Worm (Caenorhabditis elegans) whole organism, early embryonic: ENCODE results near the gene F20B6.9.
A peak's percentile ranks its signal among the peaks of the same experiment; 100 is the strongest.

Experiments used
- B0310.2 ChIP-seq: sonication (generic microtip); optimal IDR thresholded peaks from 2 replicates; lab custom pipeline; 2016; ENCODE audit warnings: mild to moderate bottlenecking, missing genetic modification characterization, missing compliant biosample characterization
- F13C5.2 ChIP-seq: sonication (generic microtip); optimal IDR thresholded peaks from 2 replicates; lab custom pipeline; 2017; ENCODE audit warnings: mild to moderate bottlenecking, missing genetic modification characterization, inconsistent platforms, missing compliant biosample characterization
- aly-1 ChIP-seq: sonication (generic microtip); optimal IDR thresholded peaks from 2 replicates; lab custom pipeline; 2016; ENCODE audit warnings: missing genetic modification characterization, missing compliant biosample characterization
- ama-1 ChIP-seq: fragments of 150-350 bp; optimal IDR thresholded peaks from 2 replicates; lab custom pipeline; 2014
- ceh-13 ChIP-seq: fragments of 200-800 bp; sonication (Bioruptor generic); optimal IDR thresholded peaks from 2 replicates; lab custom pipeline; 2018; ENCODE audit warnings: mild to moderate bottlenecking, missing genetic modification characterization, missing compliant biosample characterization
- ceh-36 ChIP-seq: sonication (generic microtip); optimal IDR thresholded peaks from 2 replicates; lab custom pipeline; 2016; ENCODE audit warnings: missing genetic modification characterization, inconsistent platforms, missing compliant biosample characterization
- ets-7 ChIP-seq: sonication (generic microtip); optimal IDR thresholded peaks from 2 replicates; lab custom pipeline; 2016; ENCODE audit warnings: missing genotype, missing genetic modification characterization, missing compliant biosample characterization
- flt-1 ChIP-seq: fragments of 200-800 bp; sonication (Bioruptor generic); IDR thresholded peaks from 2 replicates; pipeline ENCODE4 v1.3.6; 2022; ENCODE audit warnings: missing genetic modification characterization, missing compliant biosample characterization
- hmbx-1 ChIP-seq: sonication (generic microtip); optimal IDR thresholded peaks from 2 replicates; lab custom pipeline; 2016; ENCODE audit warnings: mild to moderate bottlenecking, missing genetic modification characterization, missing compliant biosample characterization
- hmg-4 ChIP-seq: fragments of 200-800 bp; sonication (Bioruptor generic); optimal IDR thresholded peaks from 2 replicates; lab custom pipeline; 2018; ENCODE audit warnings: mild to moderate bottlenecking, missing genetic modification characterization, missing compliant biosample characterization
- hnd-1 ChIP-seq: sonication (generic microtip); optimal IDR thresholded peaks from 2 replicates; lab custom pipeline; 2016; ENCODE audit warnings: missing genetic modification characterization, missing compliant biosample characterization
- pes-1 ChIP-seq: fragments of 200-800 bp; sonication (Bioruptor generic); IDR thresholded peaks from 2 replicates; pipeline ENCODE4 v1.3.6; 2022; ENCODE audit warnings: missing genetic modification reagents, missing genetic modification characterization, missing compliant biosample characterization
- scrt-1 ChIP-seq: fragments of 200-800 bp; sonication (Bioruptor generic); IDR thresholded peaks from 2 replicates; pipeline ENCODE4 v1.3.6; 2022; ENCODE audit warnings: missing genetic modification characterization, missing compliant biosample characterization
- sea-1 ChIP-seq: fragments of 200-800 bp; sonication (Bioruptor generic); conservative IDR thresholded peaks from 2 replicates; pipeline ENCODE4 v1.3.6; 2022; ENCODE audit warnings: missing genetic modification characterization, missing compliant biosample characterization
- tbx-11 ChIP-seq: fragments of 200-800 bp; sonication (Bioruptor generic); IDR thresholded peaks from 2 replicates; pipeline ENCODE4 v1.3.6; 2022; ENCODE audit warnings: missing genetic modification characterization, missing compliant biosample characterization
- tbx-37 ChIP-seq: fragments of 200-800 bp; sonication (Bioruptor generic); conservative IDR thresholded peaks from 2 replicates; pipeline ENCODE4 v1.3.6; 2022; ENCODE audit warnings: missing genetic modification reagents, missing genetic modification characterization, missing compliant biosample characterization
- tra-4 ChIP-seq: sonication (generic microtip); optimal IDR thresholded peaks from 2 replicates; lab custom pipeline; 2017; ENCODE audit warnings: missing genetic modification characterization, missing compliant biosample characterization

The F20B6.9 gene

DNA sequence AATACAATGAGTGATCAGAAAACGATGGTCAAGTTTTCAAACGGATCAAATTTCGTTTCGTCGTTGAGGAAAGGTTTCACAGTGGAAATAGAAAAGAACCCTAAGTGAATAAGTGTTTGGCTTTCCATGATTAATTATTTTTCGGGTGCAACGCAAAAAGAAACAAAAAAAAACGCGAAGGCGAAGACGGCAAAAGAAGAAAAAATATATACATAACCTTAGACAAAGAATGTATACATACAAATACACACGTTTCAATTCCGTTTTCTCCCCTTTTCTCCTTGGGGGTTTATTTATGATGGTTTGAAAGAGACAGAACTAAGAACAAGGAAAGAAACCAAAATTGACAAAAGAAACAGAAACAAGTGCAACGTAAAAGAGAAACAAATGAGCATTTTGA, 45.3 kb downstream of the F20B6.9 start:
- TF ChIP-seq ets-7 (tag; lab: Kevin White, UChicago) (no peak), tbx-11 (GFP tag; lab: Robert Waterston, UW) (no peak), scrt-1 (no peak), ceh-36 (tag; lab: Kevin White, UChicago) (no peak), tra-4 (tag; lab: Kevin White, UChicago) (no peak), tbx-37 (GFP tag; lab: Robert Waterston, UW) (no peak), pes-1 (GFP tag; lab: Robert Waterston, UW) (no peak), B0310.2 (tag; lab: Kevin White, UChicago) (no peak), hmg-4 (no peak), ceh-13 (GFP tag; lab: Kevin White, UChicago) (no peak)

DNA sequence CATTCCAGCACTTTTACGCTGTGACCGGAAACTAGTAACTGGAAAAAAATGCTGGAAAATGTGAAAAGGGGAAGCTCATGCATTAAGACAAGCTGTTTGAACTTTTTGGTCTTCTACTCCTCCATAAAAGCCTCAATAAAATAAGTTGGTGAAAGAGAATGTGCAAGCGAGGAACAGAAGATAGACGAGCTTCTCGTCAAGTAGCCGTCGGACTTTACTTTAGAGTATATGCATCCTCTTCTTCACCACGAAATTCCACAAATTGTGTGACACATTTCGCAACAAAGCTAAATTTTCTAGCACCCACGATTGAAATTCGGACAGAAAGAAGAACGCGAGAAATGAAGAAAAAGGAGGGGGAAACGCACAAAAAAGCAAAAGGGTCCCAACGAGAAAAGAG, 47.4 kb downstream of the F20B6.9 start:
- no peak for TF ChIP-seq tbx-11 (GFP tag; lab: Robert Waterston, UW)

DNA sequence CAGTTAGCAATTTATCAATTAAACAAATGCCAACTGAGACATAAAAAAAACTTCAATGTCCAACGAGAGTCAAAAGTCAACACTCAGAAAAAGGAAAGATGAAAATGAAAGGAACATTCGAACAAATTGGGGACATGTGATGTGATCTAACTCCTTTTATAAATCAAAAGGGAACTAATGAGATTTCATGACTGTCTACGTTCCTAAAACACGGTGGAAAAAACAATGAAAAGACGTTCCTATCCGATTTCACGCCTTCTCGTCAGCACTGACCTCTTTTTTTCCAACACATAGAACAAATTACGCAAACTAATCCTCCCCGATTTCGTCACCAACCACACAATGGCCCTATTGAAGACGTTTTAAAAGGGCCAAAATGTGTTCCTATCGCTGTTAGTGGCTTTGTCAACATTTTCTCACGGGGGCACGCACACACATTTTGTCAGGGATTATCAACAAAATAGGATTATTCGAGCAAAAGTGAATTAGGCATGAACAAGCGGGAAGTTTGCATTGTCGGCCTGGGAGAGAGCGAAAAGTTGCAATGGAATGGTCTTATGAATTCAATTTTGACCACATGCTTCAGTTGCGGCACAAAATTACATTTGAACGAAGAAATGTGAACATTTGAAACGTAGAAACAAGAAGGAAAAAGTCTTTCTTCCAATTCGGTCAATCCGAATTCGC, 48.0 kb downstream of the F20B6.9 start:
- TF ChIP-seq hmg-4, result no peak
- no peak for TF ChIP-seq sea-1 (GFP tag; lab: Robert Waterston, UW)
- TF ChIP-seq aly-1 (tag; lab: Kevin White, UChicago), result no peak
- no peak for TF ChIP-seq pes-1 (GFP tag; lab: Robert Waterston, UW)
- no peak for TF ChIP-seq ceh-13 (GFP tag; lab: Kevin White, UChicago)
- no peak for TF ChIP-seq flt-1 (GFP tag; lab: Robert Waterston, UW)
- no peak for TF ChIP-seq F13C5.2 (tag; lab: Kevin White, UChicago)
- TF ChIP-seq tbx-37 (GFP tag; lab: Robert Waterston, UW), result no peak
- no peak for TF ChIP-seq ama-1 (lab: Kevin White, UChicago)
- TF ChIP-seq tbx-11 (GFP tag; lab: Robert Waterston, UW), result no peak
- TF ChIP-seq B0310.2 (tag; lab: Kevin White, UChicago), result no peak
- TF ChIP-seq hnd-1 (tag; lab: Kevin White, UChicago), result no peak
- TF ChIP-seq tra-4 (tag; lab: Kevin White, UChicago), result no peak
- TF ChIP-seq ceh-36 (tag; lab: Kevin White, UChicago), result no peak
- TF ChIP-seq hmbx-1 (tag; lab: Kevin White, UChicago), result no peak
- no peak for TF ChIP-seq scrt-1
- TF ChIP-seq ets-7 (tag; lab: Kevin White, UChicago), result no peak

DNA sequence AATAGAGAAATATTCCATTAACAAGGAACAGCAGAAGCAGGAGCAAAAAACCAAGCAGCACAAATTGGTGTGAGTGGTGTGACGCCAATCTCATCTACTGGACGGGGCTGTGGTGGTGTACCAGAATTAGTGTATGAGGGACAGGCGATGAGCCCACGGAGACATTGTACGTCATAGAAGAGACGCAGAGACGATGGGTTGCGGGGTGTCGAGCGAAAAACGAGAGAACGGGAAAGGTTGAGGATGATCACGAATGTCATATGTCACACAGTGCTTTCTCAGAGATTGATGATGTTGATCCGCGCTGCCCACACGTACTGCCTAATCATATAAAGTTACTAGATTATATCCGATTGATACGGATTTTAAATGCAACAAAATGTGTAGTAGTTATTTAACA, 49.4 kb downstream of the F20B6.9 start:
- TF ChIP-seq ets-7 (tag; lab: Kevin White, UChicago), result no peak
- no peak for TF ChIP-seq pes-1 (GFP tag; lab: Robert Waterston, UW)
- no peak for TF ChIP-seq flt-1 (GFP tag; lab: Robert Waterston, UW)
- TF ChIP-seq aly-1 (tag; lab: Kevin White, UChicago), result no peak
- TF ChIP-seq F13C5.2 (tag; lab: Kevin White, UChicago), result peak; percentile 14
- TF ChIP-seq scrt-1, result 0 out of 2 replicates have a peak, but pooled peaks have one; percentile 53
- TF ChIP-seq ceh-36 (tag; lab: Kevin White, UChicago), result no peak
- no peak for TF ChIP-seq ceh-13 (GFP tag; lab: Kevin White, UChicago)
- TF ChIP-seq sea-1 (GFP tag; lab: Robert Waterston, UW), result no peak
- TF ChIP-seq hmg-4, result peak; percentile 78
- TF ChIP-seq B0310.2 (tag; lab: Kevin White, UChicago), result no peak
- TF ChIP-seq tbx-37 (GFP tag; lab: Robert Waterston, UW), result no peak

DNA sequence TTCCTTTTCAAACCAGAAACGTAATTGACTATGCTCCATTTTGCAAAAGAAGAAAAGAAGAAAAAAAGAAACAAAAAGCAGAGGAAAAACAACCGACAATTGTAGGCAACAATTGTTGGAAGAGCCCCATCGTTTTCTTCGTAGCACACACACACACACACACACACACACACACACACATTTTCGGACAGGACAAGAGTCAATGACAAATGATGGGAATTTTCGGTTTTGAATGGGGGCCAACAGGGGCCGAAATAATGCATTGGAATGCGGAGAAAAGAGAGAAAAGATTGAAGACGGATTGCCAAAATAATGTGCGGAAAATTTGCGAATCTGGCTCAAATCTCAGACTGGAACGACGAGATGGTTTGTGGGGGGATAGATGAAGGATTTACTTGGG, 52.5 kb downstream of the F20B6.9 start:
- TF ChIP-seq sea-1 (GFP tag; lab: Robert Waterston, UW) (no peak), ceh-36 (tag; lab: Kevin White, UChicago) (no peak), ets-7 (tag; lab: Kevin White, UChicago) (no peak), tra-4 (tag; lab: Kevin White, UChicago) (no peak), pes-1 (GFP tag; lab: Robert Waterston, UW) (no peak), hmbx-1 (tag; lab: Kevin White, UChicago) (no peak), flt-1 (GFP tag; lab: Robert Waterston, UW) (no peak), tbx-11 (GFP tag; lab: Robert Waterston, UW) (no peak), ceh-13 (GFP tag; lab: Kevin White, UChicago) (no peak), ama-1 (lab: Kevin White, UChicago) (no peak), scrt-1 (no peak), hmg-4 (no peak), tbx-37 (GFP tag; lab: Robert Waterston, UW) (no peak), F13C5.2 (tag; lab: Kevin White, UChicago) (no peak), hnd-1 (tag; lab: Kevin White, UChicago) (no peak)
